Fruit fly (Drosophila melanogaster): Measurements from ENCODE around the gene CG31798.
A peak's percentile ranks its signal among the peaks of the same experiment; 100 is the strongest.

CG31798 gene

dm6 chr2L:19393703-19394210, at the start of gene CG31798:
TSS of gene CG31798 (plus strand) at chr2L:19394160.
- no peak for TF ChIP-seq CG9948 (tag; optimal IDR thresholded peaks at IDR 0.05)
- no peak for TF ChIP-seq CG14655 (GFP tag; optimal IDR thresholded peaks at IDR 0.05)
- TF ChIP-seq gl (tag; optimal IDR thresholded peaks at IDR 0.05) = peak; percentile 65
- TF ChIP-seq CG4496 (GFP tag; IDR thresholded peaks at IDR 0.05) = 0 out of 3 replicates have a peak, but pooled peaks have one; percentile 8

DNA sequence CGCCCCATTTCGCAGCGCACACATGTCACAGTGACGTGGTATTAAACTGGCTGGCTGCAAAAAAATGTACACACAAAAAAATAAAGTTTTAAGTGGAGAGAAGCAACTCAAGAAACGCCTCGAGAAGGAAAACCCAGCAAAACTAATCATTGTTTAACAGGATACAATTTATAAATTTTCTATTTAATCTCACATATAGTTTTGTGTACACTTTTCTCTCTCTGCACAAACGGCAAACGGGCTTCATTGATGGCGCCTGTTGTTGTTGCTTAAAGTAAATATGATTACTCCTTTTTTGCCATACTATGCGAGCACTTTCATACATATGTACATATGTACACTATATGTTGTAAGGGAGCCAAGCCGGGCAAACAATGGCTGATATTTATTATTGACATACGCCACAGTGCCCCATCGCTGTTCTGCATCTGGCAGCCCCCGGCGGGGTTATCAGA, 35.9 kb upstream of the CG31798 start:
- TF ChIP-seq EcR (GFP tag; optimal IDR thresholded peaks at IDR 0.05) = peak; percentile 39
- peak; percentile 76 for TF ChIP-seq D1 (tag; optimal IDR thresholded peaks at IDR 0.05)
- peak; percentile 92 for TF ChIP-seq CG34367 (tag; optimal IDR thresholded peaks at IDR 0.05)
- TF ChIP-seq rn (GFP tag; IDR thresholded peaks at IDR 0.05) = peak; percentile 87
- TF ChIP-seq CG12605 (GFP tag; IDR thresholded peaks at IDR 0.05) = peak; percentile 92
- TF ChIP-seq fd96Ca (GFP tag; IDR thresholded peaks at IDR 0.05) = peak; percentile 96
- TF ChIP-seq CG10348 (GFP tag; IDR thresholded peaks at IDR 0.05) = peak; percentile 61
- peak; percentile 95 for TF ChIP-seq CG4496 (GFP tag; IDR thresholded peaks at IDR 0.05)
- TF ChIP-seq gl (tag; optimal IDR thresholded peaks at IDR 0.05) = peak; percentile 80
- peak; percentile 74 for TF ChIP-seq CG13204 (GFP tag; optimal IDR thresholded peaks at IDR 0.05)
- peak; percentile 94 for TF ChIP-seq CG17806 (tag; optimal IDR thresholded peaks at IDR 0.05)
- TF ChIP-seq Snoo (tag; optimal IDR thresholded peaks at IDR 0.05) = peak; percentile 59
- TF ChIP-seq CG8301 (tag; optimal IDR thresholded peaks at IDR 0.05) = peak; percentile 88
- TF ChIP-seq Pif1B (GFP tag; optimal IDR thresholded peaks at IDR 0.05) = peak; percentile 92
- peak; percentile 92 for TF ChIP-seq CG8159 (tag; optimal IDR thresholded peaks at IDR 0.05)
- TF ChIP-seq CG15710 (tag; optimal IDR thresholded peaks at IDR 0.05) = peak; percentile 93
- TF ChIP-seq CG14655 (GFP tag; optimal IDR thresholded peaks at IDR 0.05) = peak; percentile 91
- TF ChIP-seq CG32121 (GFP tag; IDR thresholded peaks at IDR 0.05) = peak; percentile 95
- peak; percentile 94 for TF ChIP-seq Pif1A (GFP tag; optimal IDR thresholded peaks at IDR 0.05)
- TF ChIP-seq Ets98B (GFP tag; IDR thresholded peaks at IDR 0.05) = peak; percentile 95
- TF ChIP-seq CG9948 (tag; optimal IDR thresholded peaks at IDR 0.05) = peak; percentile 92

DNA sequence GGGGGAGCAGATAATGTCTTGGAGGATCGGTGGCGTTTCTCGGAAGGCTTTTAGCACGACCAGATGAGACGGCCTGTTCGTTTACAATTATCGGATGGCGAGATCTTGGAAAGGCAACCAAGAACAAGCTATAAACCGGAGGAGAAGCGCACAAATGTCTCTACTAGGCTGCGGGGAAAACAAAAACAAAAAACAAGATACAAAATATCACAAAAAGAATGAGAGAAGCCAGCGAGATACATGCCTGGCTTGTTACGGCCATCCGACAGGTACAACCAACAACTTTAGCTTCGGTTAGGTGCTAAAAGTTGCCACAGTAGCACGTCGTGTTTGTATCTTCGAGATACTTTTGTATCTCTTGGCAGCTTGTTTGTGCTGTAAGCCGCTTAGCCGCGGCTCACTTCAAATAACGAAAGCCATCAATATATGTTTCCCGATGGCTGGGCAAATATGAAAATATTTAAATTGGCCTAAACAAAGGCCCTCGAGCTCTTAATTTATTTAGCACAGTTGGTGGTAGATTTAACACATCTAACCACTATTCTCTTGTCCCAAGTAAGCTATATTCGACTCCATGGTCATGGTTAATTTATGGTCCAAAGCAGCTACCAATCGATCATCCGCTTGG, 34.0 kb upstream of the CG31798 start:
- TF ChIP-seq CG4496 (GFP tag; IDR thresholded peaks at IDR 0.05) = no peak; the same call in 2 of the 3 replicates
- TF ChIP-seq CG8301 (tag; optimal IDR thresholded peaks at IDR 0.05) = peak; percentile 2
- TF ChIP-seq CG9948 (tag; optimal IDR thresholded peaks at IDR 0.05) = no peak
- TF ChIP-seq CG8159 (tag; optimal IDR thresholded peaks at IDR 0.05) = peak; percentile 10
- peak; percentile 41 for TF ChIP-seq CG13204 (GFP tag; optimal IDR thresholded peaks at IDR 0.05)
- TF ChIP-seq CG12605 (GFP tag; IDR thresholded peaks at IDR 0.05) = peak; percentile 34; the same call in 1 of the 2 replicates
- peak; percentile 24 for TF ChIP-seq CG17806 (tag; optimal IDR thresholded peaks at IDR 0.05)
- no peak for TF ChIP-seq rn (GFP tag; IDR thresholded peaks at IDR 0.05)
- no peak for TF ChIP-seq Snoo (tag; optimal IDR thresholded peaks at IDR 0.05)
- TF ChIP-seq D1 (tag; optimal IDR thresholded peaks at IDR 0.05) = no peak
- TF ChIP-seq gl (tag; optimal IDR thresholded peaks at IDR 0.05) = peak; percentile 78
- no peak for TF ChIP-seq Pif1B (GFP tag; optimal IDR thresholded peaks at IDR 0.05)
- no peak for TF ChIP-seq Ets98B (GFP tag; IDR thresholded peaks at IDR 0.05)
- peak; percentile 29 for TF ChIP-seq CG15710 (tag; optimal IDR thresholded peaks at IDR 0.05)
- no peak for TF ChIP-seq EcR (GFP tag; optimal IDR thresholded peaks at IDR 0.05)
- peak; percentile 56 for TF ChIP-seq CG34367 (tag; optimal IDR thresholded peaks at IDR 0.05)
- peak; percentile 48 for TF ChIP-seq CG14655 (GFP tag; optimal IDR thresholded peaks at IDR 0.05)
- no peak for TF ChIP-seq Pif1A (GFP tag; optimal IDR thresholded peaks at IDR 0.05)
- TF ChIP-seq CG32121 (GFP tag; IDR thresholded peaks at IDR 0.05) = no peak
- TF ChIP-seq fd96Ca (GFP tag; IDR thresholded peaks at IDR 0.05) = no peak
- no peak for TF ChIP-seq CG10348 (GFP tag; IDR thresholded peaks at IDR 0.05)

DNA sequence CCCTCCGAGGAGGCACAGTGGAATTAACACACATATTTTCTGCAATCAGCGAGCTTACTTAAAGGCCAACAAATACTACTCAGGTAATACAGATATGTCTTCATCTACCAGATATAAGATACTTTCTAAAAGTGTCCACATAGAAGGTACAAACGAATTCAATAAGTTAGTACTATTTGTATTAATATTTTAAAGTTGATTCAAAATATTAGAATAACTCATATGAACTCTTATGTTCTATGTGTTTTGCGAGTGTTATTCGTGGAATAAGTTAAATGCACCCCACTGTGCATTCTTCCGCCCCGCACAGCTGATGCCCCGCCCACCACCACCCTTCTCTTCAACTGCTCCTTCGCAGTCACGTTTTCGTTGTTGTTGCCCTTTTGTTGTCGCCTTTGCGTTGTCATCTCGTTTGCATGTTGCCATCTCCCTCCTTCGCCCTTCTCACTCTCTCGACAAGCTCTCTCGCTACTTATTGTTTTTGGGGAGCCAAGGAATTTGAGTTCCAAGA, 32.3 kb upstream of the CG31798 start:
- TF ChIP-seq Snoo (tag; optimal IDR thresholded peaks at IDR 0.05) = peak; percentile 78
- no peak; the same call in 1 of the 2 replicates for TF ChIP-seq CG10348 (GFP tag; IDR thresholded peaks at IDR 0.05)
- no peak for TF ChIP-seq CG12605 (GFP tag; IDR thresholded peaks at IDR 0.05)
- TF ChIP-seq Pif1B (GFP tag; optimal IDR thresholded peaks at IDR 0.05) = peak; percentile 61
- peak; percentile 58 for TF ChIP-seq CG13204 (GFP tag; optimal IDR thresholded peaks at IDR 0.05)
- no peak; the same call in 1 of the 2 replicates for TF ChIP-seq CG32121 (GFP tag; IDR thresholded peaks at IDR 0.05)
- TF ChIP-seq CG17806 (tag; optimal IDR thresholded peaks at IDR 0.05) = peak; percentile 55
- no peak for TF ChIP-seq D1 (tag; optimal IDR thresholded peaks at IDR 0.05)
- TF ChIP-seq CG4496 (GFP tag; IDR thresholded peaks at IDR 0.05) = 0 out of 3 replicates have a peak, but pooled peaks have one; percentile 16
- no peak for TF ChIP-seq fd96Ca (GFP tag; IDR thresholded peaks at IDR 0.05)
- TF ChIP-seq Ets98B (GFP tag; IDR thresholded peaks at IDR 0.05) = no peak
- peak; percentile 59 for TF ChIP-seq CG9948 (tag; optimal IDR thresholded peaks at IDR 0.05)
- TF ChIP-seq CG8301 (tag; optimal IDR thresholded peaks at IDR 0.05) = peak; percentile 41
- TF ChIP-seq EcR (GFP tag; optimal IDR thresholded peaks at IDR 0.05) = peak; percentile 23
- peak; percentile 61 for TF ChIP-seq CG15710 (tag; optimal IDR thresholded peaks at IDR 0.05)
- TF ChIP-seq CG14655 (GFP tag; optimal IDR thresholded peaks at IDR 0.05) = peak; percentile 66
- no peak for TF ChIP-seq rn (GFP tag; IDR thresholded peaks at IDR 0.05)
- peak; percentile 65 for TF ChIP-seq Pif1A (GFP tag; optimal IDR thresholded peaks at IDR 0.05)
- peak; percentile 52 for TF ChIP-seq CG34367 (tag; optimal IDR thresholded peaks at IDR 0.05)
- peak; percentile 32 for TF ChIP-seq gl (tag; optimal IDR thresholded peaks at IDR 0.05)
- peak; percentile 79 for TF ChIP-seq CG8159 (tag; optimal IDR thresholded peaks at IDR 0.05)

dm6 chr2L:19362734-19363363, 31.1 kb upstream of the CG31798 start, which contains the start of gene dnt:
TSS of gene dnt (minus strand) at chr2L:19363227.
- TF ChIP-seq Pif1A (GFP tag; optimal IDR thresholded peaks at IDR 0.05) = no peak
- no peak for TF ChIP-seq CG13204 (GFP tag; optimal IDR thresholded peaks at IDR 0.05)
- no peak for TF ChIP-seq Pif1B (GFP tag; optimal IDR thresholded peaks at IDR 0.05)
- peak; percentile 55 for TF ChIP-seq EcR (GFP tag; optimal IDR thresholded peaks at IDR 0.05)
- TF ChIP-seq CG32121 (GFP tag; IDR thresholded peaks at IDR 0.05) = no peak
- TF ChIP-seq CG8301 (tag; optimal IDR thresholded peaks at IDR 0.05) = no peak
- no peak for TF ChIP-seq CG8159 (tag; optimal IDR thresholded peaks at IDR 0.05)
- no peak for TF ChIP-seq rn (GFP tag; IDR thresholded peaks at IDR 0.05)

Data from whole organism, pupa.